Worm (Caenorhabditis elegans): ENCODE measurements around the gene lir-3.

DNA sequence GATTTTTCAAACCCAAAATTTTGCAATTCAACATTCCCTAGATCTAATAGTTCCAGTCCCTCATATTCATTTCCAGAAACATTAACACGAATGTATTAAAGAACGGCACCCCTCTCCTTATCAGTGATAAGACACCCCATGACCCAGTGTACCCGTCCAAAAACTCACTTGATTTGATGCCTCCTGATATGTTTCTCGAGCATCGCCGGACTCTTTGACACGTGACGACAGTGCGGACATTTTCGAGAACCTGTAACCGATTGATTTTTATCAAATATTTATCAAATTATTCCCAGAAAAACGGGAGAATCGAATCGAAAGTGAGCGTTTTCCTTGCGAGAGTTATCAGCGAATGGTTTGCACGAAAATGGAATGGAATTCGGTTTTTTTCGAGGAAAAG, 33.6 kb downstream of the lir-3 start:
- no peak for TF ChIP-seq fkh-2 (tag; optimal IDR thresholded peaks at IDR 0.05)
- no peak for TF ChIP-seq ceh-16 (tag; optimal IDR thresholded peaks at IDR 0.05)
- no peak for TF ChIP-seq nhr-12 (tag; optimal IDR thresholded peaks at IDR 0.05)
- no peak for TF ChIP-seq ceh-28 (tag; optimal IDR thresholded peaks at IDR 0.05)
- TF ChIP-seq nhr-237 (tag; optimal IDR thresholded peaks at IDR 0.05): no peak

All from whole organism, L3 larva.